Fruit fly (Drosophila melanogaster): ENCODE results near the gene CG3281.

The CG3281 gene

dm6 chr3R:11920605-11921004 lies 42.0 kb downstream of the CG3281 start (continued):
- TF ChIP-seq lilli (GFP tag; optimal IDR thresholded peaks at IDR 0.05) (peak; percentile 0), Ptx1 (GFP tag; IDR thresholded peaks at IDR 0.05) (peak; percentile 52), CG1792 (GFP tag; optimal IDR thresholded peaks at IDR 0.05) (no peak), ATbp (GFP tag; optimal IDR thresholded peaks at IDR 0.05) (peak; percentile 29), NfI (GFP tag; optimal IDR thresholded peaks at IDR 0.05) (peak; percentile 7), ci (GFP tag; IDR thresholded peaks at IDR 0.05) (0 out of 3 replicates have a peak, but pooled peaks have one; percentile 22), bowl (GFP tag; IDR thresholded peaks at IDR 0.05) (no peak), CG15073 (GFP tag; optimal IDR thresholded peaks at IDR 0.05) (no peak), CG1024 (GFP tag; IDR thresholded peaks at IDR 0.05) (0 out of 2 replicates have a peak, but pooled peaks have one; percentile 3), pita (GFP tag; optimal IDR thresholded peaks at IDR 0.05) (no peak), CG17385 (GFP tag; optimal IDR thresholded peaks at IDR 0.05) (peak; percentile 24), Xbp1 (GFP tag; optimal IDR thresholded peaks at IDR 0.05) (peak; percentile 30), az2 (GFP tag; optimal IDR thresholded peaks at IDR 0.05) (peak; percentile 17), CkIIα-i1 (GFP tag; IDR thresholded peaks at IDR 0.05) (no peak), CG17568 (GFP tag; optimal IDR thresholded peaks at IDR 0.05) (no peak), CG31224 (GFP tag; IDR thresholded peaks at IDR 0.05) (no peak), Sox102F (GFP tag; optimal IDR thresholded peaks at IDR 0.05) (peak; percentile 56), prd (optimal IDR thresholded peaks at IDR 0.05) (no peak), prd (GFP tag; IDR thresholded peaks at IDR 0.05) (peak; percentile 47; the same call in 1 of the 3 replicates), oc (tag; optimal IDR thresholded peaks at IDR 0.05) (no peak), CG7786 (GFP tag; optimal IDR thresholded peaks at IDR 0.05) (no peak), Deaf1 (tag; optimal IDR thresholded peaks at IDR 0.05) (no peak), vfl (GFP tag; optimal IDR thresholded peaks at IDR 0.05) (no peak), CG15011 (GFP tag; optimal IDR thresholded peaks at IDR 0.05) (no peak), chinmo (GFP tag; IDR thresholded peaks at IDR 0.05; ENCODE audit: partially characterized antibody) (no peak), Ada2b (GFP tag; IDR thresholded peaks at IDR 0.05) (peak; percentile 44; the same call in 1 of the 2 replicates), sens (GFP tag) (peak; percentile 87), hb (GFP tag; IDR thresholded peaks at IDR 0.05; ENCODE audit: partially characterized antibody) (no peak), CG6175 (GFP tag; IDR thresholded peaks at IDR 0.05) (no peak), pnt (GFP tag; optimal IDR thresholded peaks at IDR 0.05) (peak; percentile 46), CG12219 (GFP tag; optimal IDR thresholded peaks at IDR 0.05) (peak; percentile 12), hkb (optimal IDR thresholded peaks at IDR 0.05) (no peak), hkb (GFP tag; IDR thresholded peaks at IDR 0.05) (peak; percentile 51; the same call in 1 of the 2 replicates), dpn (GFP tag; optimal IDR thresholded peaks at IDR 0.05) (peak in 1 of 2 experiments; percentile 6), tap (tag; optimal IDR thresholded peaks at IDR 0.05) (peak; percentile 24), gem (tag; optimal IDR thresholded peaks at IDR 0.05) (no peak), Drgx (GFP tag; IDR thresholded peaks at IDR 0.05) (peak; percentile 86), tgo (GFP tag; IDR thresholded peaks at IDR 0.05) (peak; percentile 46; the same call in 2 of the 3 replicates), gsb (GFP tag; IDR thresholded peaks at IDR 0.05) (no peak), CG14050 (GFP tag; IDR thresholded peaks at IDR 0.05) (no peak), CG2199 (GFP tag; IDR thresholded peaks at IDR 0.05) (no peak), GATAe (GFP tag; conservative IDR thresholded peaks at IDR 0.05) (no peak), E2f1 (GFP tag; IDR thresholded peaks at IDR 0.05) (0 out of 2 replicates have a peak, but pooled peaks have one; percentile 31), YL-1 (GFP tag; optimal IDR thresholded peaks at IDR 0.05) (no peak), Stat92E (GFP tag; optimal IDR thresholded peaks at IDR 0.05) (no peak), CG6689 (GFP tag; IDR thresholded peaks at IDR 0.05) (peak; percentile 37; the same call in 1 of the 2 replicates), shn (GFP tag; optimal IDR thresholded peaks at IDR 0.05) (no peak), sob (GFP tag; IDR thresholded peaks at IDR 0.05) (no peak), Ssrp (tag; optimal IDR thresholded peaks at IDR 0.05) (no peak), CG8924 (tag; optimal IDR thresholded peaks at IDR 0.05) (no peak), crc (GFP tag; optimal IDR thresholded peaks at IDR 0.05) (no peak), CG12769 (tag; optimal IDR thresholded peaks at IDR 0.05) (peak; percentile 20), CTCF (GFP tag; optimal IDR thresholded peaks at IDR 0.05) (no peak)
